Worm (Caenorhabditis elegans): ENCODE results near the gene exh-1.

- TF ChIP-seq dao-5 (tag; optimal IDR thresholded peaks at IDR 0.05), result no peak
- TF ChIP-seq him-1 (tag; optimal IDR thresholded peaks at IDR 0.05), result no peak
- TF ChIP-seq W03F9.2 (tag; optimal IDR thresholded peaks at IDR 0.05), result no peak
Measured at ce11 chrV:3194952-3195450, 38.1 kb downstream of the exh-1 start, which contains the start of gene Y73C8B.2.
